Worm (Caenorhabditis elegans): ENCODE measurements around the gene W02A2.9.

W02A2.9 gene

ce11 chrIV:13369120-13369842 is 21.8 kb downstream of the W02A2.9 start, which contains the start of gene agt-1:
Gene agt-1, minus strand, starts transcription at chrIV:13369412.
- TF ChIP-seq ztf-23 (GFP tag; IDR thresholded peaks at IDR 0.05) (no peak), ref-1 (GFP tag; conservative IDR thresholded peaks at IDR 0.05) (no peak), med-1 (GFP tag; optimal IDR thresholded peaks at IDR 0.05; ENCODE audit: insufficient read depth) (no peak), cog-1 (tag; optimal IDR thresholded peaks at IDR 0.05) (no peak)

DNA sequence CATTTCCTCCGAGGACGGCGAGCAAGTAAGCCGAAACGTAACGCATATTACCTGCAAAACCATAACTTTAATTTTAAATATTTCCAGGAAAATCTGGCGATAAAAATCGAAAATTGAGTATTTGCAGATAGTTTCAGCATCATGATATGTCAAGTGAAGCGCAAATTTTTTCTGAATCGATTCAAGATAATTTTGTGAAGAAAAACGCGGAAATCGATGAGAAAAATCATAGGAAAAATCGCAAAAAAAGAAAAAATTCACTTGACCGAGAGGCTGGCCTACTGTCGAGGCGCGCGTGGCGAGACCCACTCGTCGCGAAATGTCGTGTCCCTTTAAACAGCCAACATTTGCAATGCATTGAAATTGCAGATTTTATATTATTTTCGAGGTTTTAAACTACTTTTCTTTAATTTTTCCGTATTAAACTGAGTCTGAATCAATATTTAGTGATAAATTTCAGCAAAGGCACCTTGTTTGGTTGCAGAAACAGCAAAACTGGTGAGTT is 22.8 kb downstream of the W02A2.9 start, which contains the start of the genes rla-2, popl-7 and Y62E10A.24:
Gene rla-2, minus strand, starts transcription at position 51 of the 505 bp plus-strand sequence.
Gene popl-7, plus strand, starts transcription at position 455 of the 505 bp plus-strand sequence.
Gene Y62E10A.24, plus strand, starts transcription at position 476 of the 505 bp plus-strand sequence.
- TF ChIP-seq ztf-23 (GFP tag; IDR thresholded peaks at IDR 0.05) (no peak), tab-1 (GFP tag; IDR thresholded peaks at IDR 0.05) (no peak), T22C8.4 (GFP tag; IDR thresholded peaks at IDR 0.05) (no peak), flt-1 (GFP tag; IDR thresholded peaks at IDR 0.05) (no peak), cog-1 (tag; optimal IDR thresholded peaks at IDR 0.05) (no peak), ref-1 (GFP tag; conservative IDR thresholded peaks at IDR 0.05) (no peak), klf-2 (GFP tag; conservative IDR thresholded peaks at IDR 0.05) (no peak), ztf-29 (GFP tag; IDR thresholded peaks at IDR 0.05) (no peak), med-1 (GFP tag; optimal IDR thresholded peaks at IDR 0.05; ENCODE audit: insufficient read depth) (no peak)

ce11 chrIV:13371699-13372098 is 24.2 kb downstream of the W02A2.9 start, which contains the start of gene Y62E10A.6:
Gene Y62E10A.6, plus strand, starts transcription at chrIV:13371999.
- TF ChIP-seq med-1 (GFP tag; optimal IDR thresholded peaks at IDR 0.05; ENCODE audit: insufficient read depth) = no peak

ce11 chrIV:13374918-13375317 is 27.5 kb downstream of the W02A2.9 start:
- peak; percentile 55 for TF ChIP-seq T22C8.4 (GFP tag; IDR thresholded peaks at IDR 0.05)
- TF ChIP-seq klf-2 (GFP tag; conservative IDR thresholded peaks at IDR 0.05) = no peak

DNA sequence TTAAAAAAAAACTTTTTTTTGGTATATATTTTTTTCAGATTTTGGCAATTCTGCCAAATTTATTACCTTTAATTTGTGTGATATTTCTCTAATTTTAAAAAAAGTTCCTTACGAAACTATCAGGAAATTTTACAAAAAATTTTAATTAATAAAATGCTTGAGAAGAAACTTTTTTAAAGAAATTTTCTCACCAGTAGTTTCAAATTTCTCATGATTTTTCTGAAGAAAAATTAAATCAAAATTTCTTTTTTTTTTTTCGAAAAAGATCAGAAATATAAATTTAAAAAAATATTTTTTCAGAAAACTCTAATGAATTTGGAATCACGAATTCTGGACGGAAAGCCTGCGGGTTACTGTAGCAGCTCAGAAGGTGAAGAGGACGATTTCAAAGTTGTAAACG is 30.3 kb downstream of the W02A2.9 start, which contains the start of gene mau-8:
Gene mau-8, plus strand, starts transcription at position 301 of the 400 bp plus-strand sequence.
- no peak for TF ChIP-seq ref-1 (GFP tag; conservative IDR thresholded peaks at IDR 0.05)
- TF ChIP-seq flt-1 (GFP tag; IDR thresholded peaks at IDR 0.05) = no peak
- TF ChIP-seq tab-1 (GFP tag; IDR thresholded peaks at IDR 0.05) = no peak
- TF ChIP-seq ztf-23 (GFP tag; IDR thresholded peaks at IDR 0.05) = no peak
- no peak for TF ChIP-seq T22C8.4 (GFP tag; IDR thresholded peaks at IDR 0.05)
- no peak for TF ChIP-seq cog-1 (tag; optimal IDR thresholded peaks at IDR 0.05)
- no peak for TF ChIP-seq ztf-29 (GFP tag; IDR thresholded peaks at IDR 0.05)
- TF ChIP-seq med-1 (GFP tag; optimal IDR thresholded peaks at IDR 0.05; ENCODE audit: insufficient read depth) = no peak
- TF ChIP-seq klf-2 (GFP tag; conservative IDR thresholded peaks at IDR 0.05) = no peak

DNA sequence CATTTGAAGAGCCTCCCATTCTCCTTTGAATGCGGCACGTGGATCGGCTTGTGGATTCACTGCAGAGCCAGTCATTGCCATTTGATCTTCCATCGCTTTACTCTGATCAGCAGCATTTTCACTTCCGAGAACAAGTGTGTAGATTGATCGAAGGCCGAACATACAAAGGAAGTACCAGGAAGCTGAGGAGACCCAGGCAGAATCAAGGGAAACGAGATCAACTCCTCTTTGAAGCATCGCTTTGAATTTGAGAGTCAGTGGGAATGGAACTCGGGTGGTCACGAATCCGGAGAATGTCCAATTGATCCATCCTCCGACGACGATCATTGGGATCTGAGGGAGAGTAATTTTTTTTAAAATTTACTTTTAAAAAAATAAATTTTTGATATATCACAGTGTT is 33.0 kb downstream of the W02A2.9 start:
- TF ChIP-seq klf-2 (GFP tag; conservative IDR thresholded peaks at IDR 0.05) (no peak), T22C8.4 (GFP tag; IDR thresholded peaks at IDR 0.05) (no peak), ztf-23 (GFP tag; IDR thresholded peaks at IDR 0.05) (no peak), ref-1 (GFP tag; conservative IDR thresholded peaks at IDR 0.05) (no peak), cog-1 (tag; optimal IDR thresholded peaks at IDR 0.05) (no peak)

ce11 chrIV:13381823-13382222 is 34.4 kb downstream of the W02A2.9 start, which contains the start of gene emc-3:
Gene emc-3, minus strand, starts transcription at chrIV:13381923.
- TF ChIP-seq cog-1 (tag; optimal IDR thresholded peaks at IDR 0.05) (no peak), ztf-23 (GFP tag; IDR thresholded peaks at IDR 0.05) (no peak), flt-1 (GFP tag; IDR thresholded peaks at IDR 0.05) (no peak), tab-1 (GFP tag; IDR thresholded peaks at IDR 0.05) (no peak), klf-2 (GFP tag; conservative IDR thresholded peaks at IDR 0.05) (no peak), med-1 (GFP tag; optimal IDR thresholded peaks at IDR 0.05; ENCODE audit: insufficient read depth) (no peak), ztf-29 (GFP tag; IDR thresholded peaks at IDR 0.05) (no peak), ref-1 (GFP tag; conservative IDR thresholded peaks at IDR 0.05) (no peak), T22C8.4 (GFP tag; IDR thresholded peaks at IDR 0.05) (no peak)

DNA sequence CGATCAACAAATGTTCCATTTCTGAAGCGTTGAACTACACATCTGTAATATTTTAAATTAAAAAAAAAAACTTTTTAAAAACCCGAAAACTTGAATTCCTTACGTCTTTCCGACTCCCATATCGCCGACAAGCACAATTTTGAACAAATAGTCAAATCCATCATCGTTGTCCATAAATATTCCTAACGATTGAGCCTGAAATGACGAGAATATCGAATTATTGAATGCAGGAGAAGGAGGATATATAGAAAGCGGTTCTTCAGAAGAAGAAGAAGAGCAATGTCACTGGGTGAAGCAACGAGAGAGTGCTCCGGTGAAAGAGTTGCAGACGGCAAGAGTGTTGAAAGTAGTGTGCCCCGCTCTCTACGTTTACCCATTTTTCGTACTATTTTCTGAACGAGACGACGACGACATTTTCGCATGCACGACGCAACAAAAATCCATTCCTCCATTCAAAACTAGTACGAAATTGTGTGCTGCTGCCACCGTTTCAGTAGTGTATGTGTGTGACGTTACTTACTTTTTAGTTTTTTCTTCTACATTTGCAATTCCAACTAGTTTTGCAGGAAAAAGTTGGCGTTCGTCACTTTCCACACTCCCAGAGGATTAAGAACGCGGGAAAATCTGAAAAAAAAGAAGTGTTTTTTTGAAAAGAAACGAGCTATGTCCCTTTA is 36.4 kb downstream of the W02A2.9 start, which contains the start of gene rab-19:
Gene rab-19, minus strand, starts transcription at position 624 of the 674 bp plus-strand sequence.
- TF ChIP-seq ztf-29 (GFP tag; IDR thresholded peaks at IDR 0.05) = no peak
- TF ChIP-seq ztf-23 (GFP tag; IDR thresholded peaks at IDR 0.05) = no peak
- TF ChIP-seq flt-1 (GFP tag; IDR thresholded peaks at IDR 0.05) = no peak
- no peak for TF ChIP-seq cog-1 (tag; optimal IDR thresholded peaks at IDR 0.05)
- TF ChIP-seq med-1 (GFP tag; optimal IDR thresholded peaks at IDR 0.05; ENCODE audit: insufficient read depth) = no peak
- no peak for TF ChIP-seq T22C8.4 (GFP tag; IDR thresholded peaks at IDR 0.05)
- no peak for TF ChIP-seq klf-2 (GFP tag; conservative IDR thresholded peaks at IDR 0.05)
- no peak for TF ChIP-seq tab-1 (GFP tag; IDR thresholded peaks at IDR 0.05)
- TF ChIP-seq ref-1 (GFP tag; conservative IDR thresholded peaks at IDR 0.05) = no peak

DNA sequence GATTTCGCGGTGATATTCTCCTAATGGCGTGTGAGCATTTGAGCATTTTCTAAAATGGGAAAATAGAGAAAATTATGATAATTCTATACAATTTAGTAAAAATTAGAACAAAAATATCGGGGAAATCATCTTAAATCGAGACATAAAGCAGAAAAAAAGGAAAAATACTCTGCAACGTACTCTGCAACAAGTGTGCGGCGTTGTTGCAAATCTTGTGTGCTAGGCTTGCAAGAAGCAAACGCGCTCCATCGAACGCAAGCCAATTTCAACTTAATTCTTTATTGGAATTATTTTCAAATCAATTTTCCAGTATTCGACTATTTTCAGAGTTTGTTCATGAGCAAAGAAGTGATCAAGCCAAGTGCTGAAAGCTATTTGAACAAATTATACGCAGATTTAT is 38.6 kb downstream of the W02A2.9 start, which contains the start of the genes Y62E10A.20, Y62E10A.23 and mdt-9:
Gene Y62E10A.20, minus strand, starts transcription at position 49 of the 400 bp plus-strand sequence.
Gene Y62E10A.23, plus strand, starts transcription at position 282 of the 400 bp plus-strand sequence.
Gene mdt-9, plus strand, starts transcription at position 338 of the 400 bp plus-strand sequence.
- TF ChIP-seq tab-1 (GFP tag; IDR thresholded peaks at IDR 0.05) = peak; percentile 54; the same call in 1 of the 2 replicates
- no peak for TF ChIP-seq T22C8.4 (GFP tag; IDR thresholded peaks at IDR 0.05)
- peak; percentile 82; the same call in 1 of the 2 replicates for TF ChIP-seq ztf-23 (GFP tag; IDR thresholded peaks at IDR 0.05)
- peak; percentile 86 for TF ChIP-seq flt-1 (GFP tag; IDR thresholded peaks at IDR 0.05)
- peak; percentile 79 for TF ChIP-seq ztf-29 (GFP tag; IDR thresholded peaks at IDR 0.05)
- peak; percentile 80 for TF ChIP-seq klf-2 (GFP tag; conservative IDR thresholded peaks at IDR 0.05)
- peak; percentile 24 for TF ChIP-seq cog-1 (tag; optimal IDR thresholded peaks at IDR 0.05)
- no peak for TF ChIP-seq ref-1 (GFP tag; conservative IDR thresholded peaks at IDR 0.05)
- TF ChIP-seq med-1 (GFP tag; optimal IDR thresholded peaks at IDR 0.05; ENCODE audit: insufficient read depth) = peak; percentile 88

Measured in whole organism, midembryonic.